Worm (Caenorhabditis elegans) whole organism, young adult: ENCODE data around the gene mdt-26.

ENCODE experiments used
- B0019.2 ChIP-seq: fragments of 200-800 bp; sonication (Bioruptor generic); conservative IDR thresholded peaks from 2 replicates; pipeline ENCODE4 v1.3.6; 2022; ENCODE audit warnings: missing genetic modification reagents, missing genetic modification characterization, missing compliant biosample characterization
- B0035.1 ChIP-seq: sonication (generic microtip); optimal IDR thresholded peaks from 2 replicates; lab custom pipeline; 2016; ENCODE audit warnings: missing genetic modification characterization, mild to moderate bottlenecking, missing compliant biosample characterization, missing genotype, missing genetic modification reagents
- B0261.1 ChIP-seq: sonication (generic microtip); optimal IDR thresholded peaks from 2 replicates; lab custom pipeline; 2016; ENCODE audit warnings: mild to moderate bottlenecking, missing genetic modification characterization, moderate library complexity, missing compliant biosample characterization
- C06A6.2 ChIP-seq: fragments of 200-800 bp; sonication (Bioruptor generic); conservative IDR thresholded peaks from 2 replicates; pipeline ENCODE4 v1.3.6; 2022; ENCODE audit warnings: missing genetic modification characterization, missing compliant biosample characterization
- D2030.7 ChIP-seq: fragments of 200-800 bp; sonication (Bioruptor generic); IDR thresholded peaks from 2 replicates; pipeline ENCODE4 v1.3.6; 2022; ENCODE audit warnings: missing genetic modification reagents, missing genetic modification characterization, missing compliant biosample characterization
- F10E7.11 ChIP-seq: sonication (generic microtip); optimal IDR thresholded peaks from 2 replicates; lab custom pipeline; 2017; ENCODE audit warnings: mild to moderate bottlenecking, missing genetic modification characterization, moderate library complexity, missing compliant biosample characterization
- F39B2.1 ChIP-seq: fragments of 200-800 bp; sonication (Bioruptor generic); IDR thresholded peaks from 2 replicates; pipeline ENCODE4 v1.3.6; 2022; ENCODE audit warnings: missing genetic modification reagents, missing genetic modification characterization, missing compliant biosample characterization
- F49E8.2 ChIP-seq: sonication (generic microtip); optimal IDR thresholded peaks from 3 replicates; lab custom pipeline; 2017; ENCODE audit warnings: missing genetic modification characterization, mild to moderate bottlenecking, missing compliant biosample characterization, antibody characterized with exemption, moderate library complexity; ENCODE audit not compliant: insufficient read depth
- F52B5.7 ChIP-seq: sonication (generic microtip); optimal IDR thresholded peaks from 2 replicates; lab custom pipeline; 2016; ENCODE audit warnings: mild to moderate bottlenecking, missing genetic modification characterization, missing compliant biosample characterization
- K12H6.12 ChIP-seq: fragments of 200-800 bp; sonication (Bioruptor generic); optimal IDR thresholded peaks from 2 replicates; lab custom pipeline; 2018; ENCODE audit warnings: mild to moderate bottlenecking, missing genetic modification characterization, missing compliant biosample characterization
- Y53F4B.3 ChIP-seq: fragments of 200-800 bp; sonication (Bioruptor generic); IDR thresholded peaks from 2 replicates; pipeline ENCODE4 v1.3.6; 2022; ENCODE audit warnings: missing genetic modification reagents, missing genetic modification characterization, missing compliant biosample characterization
- Y95B8A.8 ChIP-seq: fragments of 200-800 bp; sonication (Bioruptor generic); IDR thresholded peaks from 2 replicates; pipeline ENCODE4 v1.3.6; 2022; ENCODE audit warnings: missing genetic modification reagents, missing genetic modification characterization, missing compliant biosample characterization
- akir-1 ChIP-seq: fragments of 200-800 bp; sonication (Bioruptor generic); optimal IDR thresholded peaks from 2 replicates; lab custom pipeline; 2018; ENCODE audit warnings: mild to moderate bottlenecking, missing genetic modification characterization, moderate library complexity, missing compliant biosample characterization
- aptf-2 ChIP-seq: fragments of 200-800 bp; sonication (Bioruptor generic); conservative IDR thresholded peaks from 2 replicates; pipeline ENCODE4 v1.3.6; 2022; ENCODE audit warnings: missing genetic modification reagents, missing genetic modification characterization, missing compliant biosample characterization
- aptf-3 ChIP-seq: fragments of 200-800 bp; sonication (Bioruptor generic); IDR thresholded peaks from 2 replicates; pipeline ENCODE4 v1.3.6; 2022; ENCODE audit warnings: missing genetic modification characterization, missing compliant biosample characterization
- atf-7 ChIP-seq: sonication (generic microtip); optimal IDR thresholded peaks from 2 replicates; lab custom pipeline; 2017; ENCODE audit warnings: mild to moderate bottlenecking, missing genetic modification characterization, missing compliant biosample characterization
- bed-1 ChIP-seq: fragments of 200-800 bp; sonication (Bioruptor generic); IDR thresholded peaks from 2 replicates; pipeline ENCODE4 v1.3.6; 2022; ENCODE audit warnings: missing genetic modification reagents, missing genetic modification characterization, missing compliant biosample characterization
- ccch-3 ChIP-seq: fragments of 200-800 bp; sonication (Bioruptor generic); optimal IDR thresholded peaks from 2 replicates; lab custom pipeline; 2018; ENCODE audit warnings: mild to moderate bottlenecking, missing genetic modification characterization, missing compliant biosample characterization
- ceh-27 ChIP-seq: fragments of 200-800 bp; sonication (Bioruptor generic); optimal IDR thresholded peaks from 2 replicates; lab custom pipeline; 2018; ENCODE audit warnings: mild to moderate bottlenecking, missing genetic modification characterization, moderate library complexity, missing compliant biosample characterization
- ceh-40 ChIP-seq: fragments of 200-800 bp; sonication (Bioruptor generic); IDR thresholded peaks from 2 replicates; pipeline ENCODE4 v1.3.6; 2022; ENCODE audit warnings: missing genetic modification characterization, missing compliant biosample characterization
- die-1 ChIP-seq: sonication (generic microtip); optimal IDR thresholded peaks from 2 replicates; lab custom pipeline; 2016; ENCODE audit warnings: missing genotype, mild to moderate bottlenecking, missing genetic modification characterization, missing compliant biosample characterization
- dpff-1 ChIP-seq: sonication (generic microtip); optimal IDR thresholded peaks from 2 replicates; lab custom pipeline; 2017; ENCODE audit warnings: mild to moderate bottlenecking, missing genetic modification characterization, missing compliant biosample characterization
- egrh-3 ChIP-seq: fragments of 200-800 bp; sonication (Bioruptor generic); IDR thresholded peaks from 2 replicates; pipeline ENCODE4 v1.3.6; 2022; ENCODE audit warnings: missing genetic modification reagents, missing genetic modification characterization, missing compliant biosample characterization
- ekl-4 ChIP-seq: fragments of 200-800 bp; sonication (Bioruptor generic); IDR thresholded peaks from 2 replicates; pipeline ENCODE4 v1.3.6; 2022; ENCODE audit warnings: missing genetic modification reagents, missing genetic modification characterization, missing compliant biosample characterization
- ets-4 ChIP-seq: fragments of 200-800 bp; sonication (Bioruptor generic); optimal IDR thresholded peaks from 2 replicates; lab custom pipeline; 2018; ENCODE audit warnings: mild to moderate bottlenecking, missing genetic modification characterization, missing compliant biosample characterization
- let-526 ChIP-seq: fragments of 200-800 bp; sonication (Bioruptor generic); IDR thresholded peaks from 2 replicates; pipeline ENCODE4 v1.3.6; 2022; ENCODE audit warnings: missing genetic modification reagents, missing genetic modification characterization, missing compliant biosample characterization
- lin-40 ChIP-seq: sonication (generic microtip); optimal IDR thresholded peaks from 2 replicates; lab custom pipeline; 2016; ENCODE audit warnings: missing genetic modification characterization, mild to moderate bottlenecking, missing compliant biosample characterization, missing genotype, missing genetic modification reagents
- lin-54 ChIP-seq: fragments of 200-800 bp; sonication (Bioruptor generic); optimal IDR thresholded peaks from 2 replicates; lab custom pipeline; 2018; ENCODE audit warnings: mild to moderate bottlenecking, missing genetic modification characterization, missing compliant biosample characterization
- mcd-1 ChIP-seq: fragments of 200-800 bp; sonication (Bioruptor generic); IDR thresholded peaks from 2 replicates; pipeline ENCODE4 v1.3.6; 2022; ENCODE audit warnings: missing genetic modification reagents, missing genetic modification characterization, missing compliant biosample characterization
- mes-4 ChIP-seq: sonication (generic microtip); optimal IDR thresholded peaks from 2 replicates; lab custom pipeline; 2016; ENCODE audit warnings: missing genotype, missing genetic modification characterization, missing compliant biosample characterization
- mxl-1 ChIP-seq: sonication (generic microtip); optimal IDR thresholded peaks from 2 replicates; lab custom pipeline; 2016; ENCODE audit warnings: missing genetic modification characterization, missing compliant biosample characterization
- nfya-1 ChIP-seq: sonication (generic microtip); optimal IDR thresholded peaks from 2 replicates; lab custom pipeline; 2017; ENCODE audit warnings: antibody characterized with exemption, missing compliant biosample characterization, missing genetic modification characterization, borderline replicate concordance; ENCODE audit not compliant: insufficient read depth
- nfya-2 ChIP-seq: fragments of 200-800 bp; sonication (Bioruptor generic); IDR thresholded peaks from 2 replicates; pipeline ENCODE4 v1.3.6; 2022; ENCODE audit warnings: missing genetic modification reagents, missing genetic modification characterization, missing compliant biosample characterization
- nhr-179 ChIP-seq: sonication (generic microtip); optimal IDR thresholded peaks from 2 replicates; lab custom pipeline; 2016; ENCODE audit warnings: mild to moderate bottlenecking, missing genetic modification characterization, missing compliant biosample characterization
- nhr-27 ChIP-seq: fragments of 200-800 bp; sonication (Bioruptor generic); optimal IDR thresholded peaks from 2 replicates; lab custom pipeline; 2018; ENCODE audit warnings: mild to moderate bottlenecking, missing genetic modification characterization, moderate library complexity, missing compliant biosample characterization
- rcor-1 ChIP-seq: fragments of 200-800 bp; sonication (Bioruptor generic); IDR thresholded peaks from 2 replicates; pipeline ENCODE4 v1.3.6; 2022; ENCODE audit warnings: missing genetic modification reagents, missing genetic modification characterization, missing compliant biosample characterization
- snpc-1.1 ChIP-seq: sonication (generic microtip); optimal IDR thresholded peaks from 2 replicates; lab custom pipeline; 2017; ENCODE audit warnings: missing genetic modification characterization, mild to moderate bottlenecking, missing compliant biosample characterization, antibody characterized with exemption, moderate library complexity, missing genotype, missing genetic modification reagents; ENCODE audit not compliant: insufficient read depth
- snpc-1.3 ChIP-seq: sonication (generic microtip); optimal IDR thresholded peaks from 2 replicates; lab custom pipeline; 2017; ENCODE audit warnings: missing genetic modification characterization, mild to moderate bottlenecking, missing compliant biosample characterization, antibody characterized with exemption, moderate library complexity, missing genotype, missing genetic modification reagents; ENCODE audit not compliant: insufficient read depth
- snpc-4 ChIP-seq, 5 experiments: fragments of 150-350 bp in 1 of 5; sonication (generic microtip) in 4 of 5; optimal IDR thresholded peaks; 2 replicates each; lab custom pipeline; 2014 to 2018; ENCODE audit warnings: missing genetic modification characterization in 5 of 5, missing biosample characterization in 3 of 5, antibody characterized with exemption in 2 of 5, mild to moderate bottlenecking in 2 of 5, missing compliant biosample characterization in 2 of 5, missing genotype in 2 of 5, moderate library complexity in 2 of 5, missing genetic modification reagents in 1 of 5
- somi-1 ChIP-seq: fragments of 200-800 bp; sonication (Bioruptor generic); optimal IDR thresholded peaks from 2 replicates; lab custom pipeline; 2018; ENCODE audit warnings: mild to moderate bottlenecking, missing genetic modification characterization, missing compliant biosample characterization
- zim-3 ChIP-seq: sonication (generic microtip); optimal IDR thresholded peaks from 2 replicates; lab custom pipeline; 2017; ENCODE audit warnings: mild to moderate bottlenecking, missing genetic modification characterization, moderate library complexity, missing compliant biosample characterization
- ztf-18 ChIP-seq: sonication (generic microtip); optimal IDR thresholded peaks from 2 replicates; lab custom pipeline; 2016; ENCODE audit warnings: missing genotype, mild to moderate bottlenecking, missing genetic modification characterization, missing compliant biosample characterization

Gene mdt-26

ce11 chrII:5646942-5647341 is 14.0 kb upstream of the mdt-26 start, which contains the start of gene F59E12.9:
Gene F59E12.9 (minus strand): TSS chrII:5647042.
- TF ChIP-seq F49E8.2 (no peak), snpc-1.3 (tag; lab: Kevin White, UChicago) (no peak), B0261.1 (tag; lab: Kevin White, UChicago) (no peak)

- TF ChIP-seq ccch-3 (no peak), F10E7.11 (no peak), zim-3 (tag; lab: Kevin White, UChicago) (no peak), ceh-27 (GFP tag; lab: Kevin White, UChicago) (no peak), mcd-1 (GFP tag; lab: Robert Waterston, UW) (no peak), ztf-18 (tag; lab: Kevin White, UChicago) (no peak), nhr-179 (tag; lab: Kevin White, UChicago) (no peak), somi-1 (GFP tag; lab: Kevin White, UChicago) (no peak), snpc-1.1 (tag; lab: Kevin White, UChicago) (no peak), D2030.7 (GFP tag; lab: Robert Waterston, UW) (no peak), nfya-2 (GFP tag; lab: Robert Waterston, UW) (no peak), snpc-4 (GFP tag; optimal IDR thresholded peaks at IDR 0.05; lab: Kevin White, UChicago) (no peak), snpc-4 (tag; optimal IDR thresholded peaks at IDR 0.05; lab: Kevin White, UChicago) (no peak), F39B2.1 (GFP tag; lab: Robert Waterston, UW) (no peak), rcor-1 (GFP tag; lab: Robert Waterston, UW) (no peak), Y95B8A.8 (GFP tag; lab: Robert Waterston, UW) (no peak)
- TF ChIP-seq, all 124 proteins: peak for 0
These were observed 12.7 kb upstream of the mdt-26 start, which contains the start of gene ddl-1 for ce11 chrII:5648272-5648671. Gene ddl-1 (minus strand): TSS chrII:5648372.

- TF ChIP-seq Y95B8A.8 (GFP tag; lab: Robert Waterston, UW) (0 out of 2 replicates have a peak, but pooled peaks have one; percentile 42), atf-7 (tag; lab: Kevin White, UChicago) (no peak), aptf-3 (GFP tag; lab: Robert Waterston, UW) (no peak), C06A6.2 (no peak), aptf-2 (GFP tag; lab: Robert Waterston, UW) (peak; percentile 52; the same call in 1 of the 2 replicates), die-1 (tag; lab: Kevin White, UChicago) (no peak), B0035.1 (no peak), somi-1 (GFP tag; lab: Kevin White, UChicago) (no peak), nhr-27 (no peak), D2030.7 (GFP tag; lab: Robert Waterston, UW) (peak; percentile 82), dpff-1 (no peak), mxl-1 (no peak), nfya-2 (GFP tag; lab: Robert Waterston, UW) (no peak), nfya-1 (tag; lab: Kevin White, UChicago) (no peak), K12H6.12 (tag; lab: Kevin White, UChicago) (peak; percentile 31), lin-40 (tag; lab: Kevin White, UChicago) (no peak), bed-1 (GFP tag; lab: Robert Waterston, UW) (no peak), lin-54 (GFP tag; lab: Kevin White, UChicago) (peak; percentile 74), mes-4 (no peak), B0019.2 (GFP tag; lab: Robert Waterston, UW) (peak; percentile 73), F52B5.7 (tag; lab: Kevin White, UChicago) (no peak), akir-1 (no peak), ekl-4 (GFP tag; lab: Robert Waterston, UW) (no peak), let-526 (GFP tag; lab: Robert Waterston, UW) (0 out of 2 replicates have a peak, but pooled peaks have one; percentile 35), Y53F4B.3 (GFP tag; lab: Robert Waterston, UW) (no peak), egrh-3 (GFP tag; lab: Robert Waterston, UW) (peak; percentile 53), ceh-40 (GFP tag; lab: Robert Waterston, UW) (no peak), ets-4 (GFP tag; lab: Kevin White, UChicago) (no peak)
These were observed 11.6 kb upstream of the mdt-26 start, which contains the start of the genes sam-4, F59E12.17 and zyg-1 for ce11 chrII:5649236-5650004. Gene sam-4 (minus strand): TSS chrII:5649286. Gene F59E12.17 (minus strand): TSS chrII:5649470. Gene zyg-1 (plus strand): TSS chrII:5649748.
